Worm (Caenorhabditis elegans): Measurements from ENCODE around the gene C18H7.12.

- TF ChIP-seq him-1 (tag; optimal IDR thresholded peaks at IDR 0.05) (no peak), dao-5 (tag; optimal IDR thresholded peaks at IDR 0.05) (no peak)
Measured at ce11 chrIV:570799-571300, 16.8 kb downstream of the C18H7.12 start, which contains the start of gene F56A11.5.
